Worm (Caenorhabditis elegans) whole organism, L1 larva: ENCODE data around the gene agr-1.

ENCODE experiments used
- C34B4.2 ChIP-seq: sonication (generic microtip); optimal IDR thresholded peaks from 2 replicates; lab custom pipeline; 2017; ENCODE audit warnings: mild to moderate bottlenecking, missing genetic modification characterization, missing compliant biosample characterization
- alr-1 ChIP-seq: fragments of 200-800 bp; sonication (Bioruptor generic); optimal IDR thresholded peaks from 2 replicates; lab custom pipeline; 2018; ENCODE audit warnings: borderline replicate concordance, mild to moderate bottlenecking, missing genetic modification characterization, missing compliant biosample characterization
- ceh-90 ChIP-seq: sonication (generic microtip); optimal IDR thresholded peaks from 2 replicates; lab custom pipeline; 2016; ENCODE audit warnings: missing genetic modification characterization, missing compliant biosample characterization
- elt-3 ChIP-seq, 6 experiments: fragments of 150-350 bp in 1 of 6; sonication (generic microtip); optimal IDR thresholded peaks; 2 replicates each; lab custom pipeline; 2017 to 2018; ENCODE audit warnings: missing biosample characterization in 6 of 6, missing genetic modification characterization in 6 of 6, inconsistent platforms in 1 of 6
- pag-3 ChIP-seq: sonication (generic microtip); optimal IDR thresholded peaks from 2 replicates; lab custom pipeline; 2017; ENCODE audit warnings: missing genetic modification characterization, mild to moderate bottlenecking, missing compliant biosample characterization, antibody characterized with exemption, borderline replicate concordance; ENCODE audit not compliant: insufficient read depth
- vab-15 ChIP-seq: sonication (generic microtip); optimal IDR thresholded peaks from 2 replicates; lab custom pipeline; 2017; ENCODE audit warnings: missing genotype, mild to moderate bottlenecking, missing genetic modification characterization, missing compliant biosample characterization

DNA sequence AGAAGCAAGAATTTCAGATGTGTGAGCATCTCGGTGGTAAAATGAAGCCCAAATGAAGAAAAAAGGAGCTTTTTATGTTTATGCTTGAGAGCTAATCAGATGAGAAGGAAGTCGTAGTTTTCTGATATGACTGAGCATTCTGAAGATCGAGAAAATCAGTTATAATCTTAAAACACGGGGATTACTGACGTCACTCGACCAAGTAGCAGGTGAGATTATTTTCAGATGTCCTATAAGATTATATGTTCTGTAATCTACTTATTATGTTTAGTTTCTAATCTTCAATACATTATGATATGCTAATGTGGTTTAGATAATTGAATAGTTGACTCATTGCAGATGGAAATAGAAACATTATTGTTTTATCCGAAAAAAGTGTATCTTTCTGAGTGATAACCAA is 29.2 kb downstream of the agr-1 start, which contains the start of gene ins-14:
- TF ChIP-seq C34B4.2 (tag; lab: Kevin White, UChicago): no peak
- TF ChIP-seq elt-3 (tag; optimal IDR thresholded peaks at IDR 0.05; lab: Kevin White, UChicago): no peak
- no peak for TF ChIP-seq pag-3 (tag; lab: Kevin White, UChicago)
- TF ChIP-seq alr-1 (tag; lab: Kevin White, UChicago): no peak
- TF ChIP-seq vab-15 (tag; lab: Kevin White, UChicago): no peak
- no peak for TF ChIP-seq ceh-90 (tag; lab: Kevin White, UChicago)
